Worm (Caenorhabditis elegans): ENCODE results near the gene Y14H12A.2.

DNA sequence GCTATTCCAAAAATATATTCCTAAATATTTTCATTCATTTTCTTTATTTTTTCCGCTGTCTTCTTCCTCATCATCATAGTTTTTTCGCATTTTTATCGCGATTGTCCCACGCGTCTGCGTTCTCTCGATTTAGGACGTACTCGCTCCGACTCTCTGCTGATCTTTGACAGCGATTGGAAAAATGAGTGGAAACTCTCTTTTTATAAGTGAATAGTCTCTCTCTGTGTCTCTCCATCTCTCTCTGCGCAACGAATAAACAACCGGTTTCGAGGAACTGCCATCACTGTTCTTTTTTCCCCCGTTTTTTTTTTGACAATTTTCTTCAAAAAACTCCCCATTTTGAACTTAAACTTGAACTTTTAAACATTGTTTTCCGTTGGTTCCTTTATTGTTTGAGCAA is 38.1 kb downstream of the Y14H12A.2 start:
- TF ChIP-seq unc-130 (GFP tag; optimal IDR thresholded peaks at IDR 0.05) (no peak), ceh-28 (tag; optimal IDR thresholded peaks at IDR 0.05) (no peak), ceh-32 (tag; optimal IDR thresholded peaks at IDR 0.05; ENCODE audit: poor library complexity) (no peak), nhr-28 (tag; optimal IDR thresholded peaks at IDR 0.05) (peak; percentile 64), ctbp-1 (GFP tag; IDR thresholded peaks at IDR 0.05) (no peak), egl-43 (GFP tag; IDR thresholded peaks at IDR 0.05) (no peak), lin-15B (tag; optimal IDR thresholded peaks at IDR 0.05) (no peak), ztf-11 (tag; optimal IDR thresholded peaks at IDR 0.05) (no peak)
